Worm (Caenorhabditis elegans) whole organism, L4 larva: Measurements from ENCODE around the gene rap-1.
A peak's percentile ranks its signal among the peaks of the same experiment; 100 is the strongest.

Experiments
- hmg-1.1 ChIP-seq: fragments of 200-800 bp; sonication (Bioruptor generic); IDR thresholded peaks from 2 replicates; pipeline ENCODE4 v1.3.6; 2022; ENCODE audit warnings: missing genetic modification reagents, missing genetic modification characterization, missing compliant biosample characterization
- lin-13 ChIP-seq: fragments of 150-350 bp; optimal IDR thresholded peaks from 2 replicates; lab custom pipeline; 2014; ENCODE audit warnings: missing biosample characterization, missing genetic modification reagents, missing genetic modification characterization
- lin-15B ChIP-seq: fragments of 150-350 bp; sonication (generic microtip); optimal IDR thresholded peaks from 3 replicates; lab custom pipeline; 2014; ENCODE audit warnings: missing biosample characterization, missing genetic modification characterization
- mep-1 ChIP-seq: fragments of 150-350 bp; sonication (generic microtip); optimal IDR thresholded peaks from 3 replicates; lab custom pipeline; 2014; ENCODE audit warnings: missing biosample characterization, missing genetic modification characterization
- nhr-6 ChIP-seq: fragments of 150-350 bp; optimal IDR thresholded peaks from 2 replicates; lab custom pipeline; 2014; ENCODE audit warnings: missing biosample characterization, missing genetic modification characterization
- nhr-77 ChIP-seq: fragments of 150-350 bp; optimal IDR thresholded peaks from 2 replicates; lab custom pipeline; 2014; ENCODE audit warnings: missing biosample characterization, missing genetic modification characterization
- php-3 ChIP-seq: fragments of 200-800 bp; sonication (Bioruptor generic); IDR thresholded peaks from 2 replicates; pipeline ENCODE4 v1.3.6; 2022; ENCODE audit warnings: missing genetic modification reagents, missing genetic modification characterization, missing compliant biosample characterization

ce11 chrIV:8921956-8922355 is 3.3 kb upstream of the rap-1 start, which contains the start of gene D1046.16:
- TF ChIP-seq mep-1 = no peak
- 0 out of 2 replicates have a peak, but pooled peaks have one; percentile 43 for TF ChIP-seq hmg-1.1 (GFP tag; lab: Robert Waterston, UW)
- no peak for TF ChIP-seq lin-13 (GFP tag; lab: Kevin White, UChicago)
- TF ChIP-seq nhr-6 (tag; lab: Kevin White, UChicago) = no peak
- TF ChIP-seq nhr-77 (tag; lab: Kevin White, UChicago) = peak; percentile 2
- TF ChIP-seq php-3 (GFP tag; lab: Robert Waterston, UW) = no peak
- TF ChIP-seq lin-15B (tag; lab: Kevin White, UChicago) = no peak
